Fruit fly (Drosophila melanogaster): Measurements from ENCODE around the gene Pde1c.

Pde1c gene

dm6 chr2L:11874890-11875289 lies 53.5 kb downstream of the Pde1c start:
- no peak for TF ChIP-seq usp (GFP tag; optimal IDR thresholded peaks at IDR 0.05)
- no peak for TF ChIP-seq sv (GFP tag; optimal IDR thresholded peaks at IDR 0.05)
- no peak for TF ChIP-seq Myc (optimal IDR thresholded peaks at IDR 0.05)
- no peak for TF ChIP-seq Hr83 (GFP tag; optimal IDR thresholded peaks at IDR 0.05; ENCODE audit: poor library complexity, severe bottlenecking)
- TF ChIP-seq dl (GFP tag; optimal IDR thresholded peaks at IDR 0.05; ENCODE audit: insufficient read depth in 1 of 2, partially characterized antibody in 2 of 2), result no peak
- no peak for TF ChIP-seq OdsH (GFP tag; optimal IDR thresholded peaks at IDR 0.05)
- no peak for TF ChIP-seq CrebA (GFP tag; optimal IDR thresholded peaks at IDR 0.05; ENCODE audit: borderline replicate concordance)
- TF ChIP-seq jim (GFP tag; optimal IDR thresholded peaks at IDR 0.05), result no peak
- no peak for TF ChIP-seq br (GFP tag; optimal IDR thresholded peaks at IDR 0.05)
- TF ChIP-seq woc (GFP tag; optimal IDR thresholded peaks at IDR 0.05), result no peak
- no peak for TF ChIP-seq Jra (GFP tag; optimal IDR thresholded peaks at IDR 0.05)
- no peak for TF ChIP-seq lola (GFP tag; optimal IDR thresholded peaks at IDR 0.05)
- TF ChIP-seq pan (optimal IDR thresholded peaks at IDR 0.05), result no peak
- TF ChIP-seq tai (GFP tag; optimal IDR thresholded peaks at IDR 0.05), result no peak
- TF ChIP-seq dsf (GFP tag; optimal IDR thresholded peaks at IDR 0.05; ENCODE audit: borderline replicate concordance), result no peak
- no peak for TF ChIP-seq Abd-B (GFP tag; optimal IDR thresholded peaks at IDR 0.05)
- TF ChIP-seq brk (GFP tag; optimal IDR thresholded peaks at IDR 0.05), result no peak
- no peak for TF ChIP-seq rgr (GFP tag; optimal IDR thresholded peaks at IDR 0.05)
- TF ChIP-seq Dif (GFP tag; optimal IDR thresholded peaks at IDR 0.05; ENCODE audit: partially characterized antibody), result no peak
- no peak for TF ChIP-seq CG32264 (GFP tag; optimal IDR thresholded peaks at IDR 0.05)

dm6 chr2L:11874232-11874765 lies 54.1 kb downstream of the Pde1c start:
- TF ChIP-seq dl (GFP tag; optimal IDR thresholded peaks at IDR 0.05; ENCODE audit: insufficient read depth in 1 of 2, partially characterized antibody in 2 of 2) (no peak), rgr (GFP tag; optimal IDR thresholded peaks at IDR 0.05) (no peak), Rel (GFP tag; optimal IDR thresholded peaks at IDR 0.05) (no peak), Rel (tag; optimal IDR thresholded peaks at IDR 0.05) (no peak), Abd-B (GFP tag; optimal IDR thresholded peaks at IDR 0.05) (no peak)

- TF ChIP-seq psq (GFP tag; optimal IDR thresholded peaks at IDR 0.05), result peak; percentile 1
- no peak for TF ChIP-seq N (GFP tag; optimal IDR thresholded peaks at IDR 0.05)
- TF ChIP-seq woc (GFP tag; optimal IDR thresholded peaks at IDR 0.05), result peak; percentile 52
- TF ChIP-seq GATAd (GFP tag; optimal IDR thresholded peaks at IDR 0.05), result no peak
- TF ChIP-seq dmrt93B (GFP tag; optimal IDR thresholded peaks at IDR 0.05), result peak; percentile 25
- TF ChIP-seq Jra (GFP tag; optimal IDR thresholded peaks at IDR 0.05), result no peak
- peak; percentile 44 for TF ChIP-seq Sp1 (GFP tag; optimal IDR thresholded peaks at IDR 0.05)
- peak; percentile 56 for TF ChIP-seq ey (GFP tag; optimal IDR thresholded peaks at IDR 0.05)
- peak; percentile 47 for TF ChIP-seq HLH106 (tag; optimal IDR thresholded peaks at IDR 0.05)
- peak; percentile 54 for TF ChIP-seq h (GFP tag; optimal IDR thresholded peaks at IDR 0.05)
- peak; percentile 15 for TF ChIP-seq br (GFP tag; optimal IDR thresholded peaks at IDR 0.05)
- TF ChIP-seq Hr83 (GFP tag; optimal IDR thresholded peaks at IDR 0.05; ENCODE audit: poor library complexity, severe bottlenecking), result no peak
- no peak for TF ChIP-seq Dif (GFP tag; optimal IDR thresholded peaks at IDR 0.05; ENCODE audit: partially characterized antibody)
- TF ChIP-seq brk (GFP tag; optimal IDR thresholded peaks at IDR 0.05), result no peak
- TF ChIP-seq rgr (GFP tag; optimal IDR thresholded peaks at IDR 0.05), result peak; percentile 6
- TF ChIP-seq tai (GFP tag; optimal IDR thresholded peaks at IDR 0.05), result no peak
- TF ChIP-seq Vsx2 (GFP tag; optimal IDR thresholded peaks at IDR 0.05; ENCODE audit: partially characterized antibody), result peak; percentile 58
- TF ChIP-seq sage (GFP tag; optimal IDR thresholded peaks at IDR 0.05), result no peak
- no peak for TF ChIP-seq OdsH (GFP tag; optimal IDR thresholded peaks at IDR 0.05)
- TF ChIP-seq foxo (GFP tag; optimal IDR thresholded peaks at IDR 0.05), result peak in 1 of 2 experiments; percentile 36
- TF ChIP-seq CG32264 (GFP tag; optimal IDR thresholded peaks at IDR 0.05), result no peak
- TF ChIP-seq fru (GFP tag; optimal IDR thresholded peaks at IDR 0.05), result peak; percentile 47
Measured at dm6 chr2L:11870867-11871452, 57.4 kb downstream of the Pde1c start.

- TF ChIP-seq jim (GFP tag; optimal IDR thresholded peaks at IDR 0.05), result no peak
- TF ChIP-seq woc (GFP tag; optimal IDR thresholded peaks at IDR 0.05), result no peak
- no peak for TF ChIP-seq sv (GFP tag; optimal IDR thresholded peaks at IDR 0.05)
- no peak for TF ChIP-seq Hr83 (GFP tag; optimal IDR thresholded peaks at IDR 0.05; ENCODE audit: poor library complexity, severe bottlenecking)
- no peak for TF ChIP-seq Jra (GFP tag; optimal IDR thresholded peaks at IDR 0.05)
- TF ChIP-seq CG32264 (GFP tag; optimal IDR thresholded peaks at IDR 0.05), result no peak
- no peak for TF ChIP-seq CrebA (GFP tag; optimal IDR thresholded peaks at IDR 0.05; ENCODE audit: borderline replicate concordance)
- TF ChIP-seq br (GFP tag; optimal IDR thresholded peaks at IDR 0.05), result no peak
- no peak for TF ChIP-seq CG9705 (GFP tag; optimal IDR thresholded peaks at IDR 0.05)
- TF ChIP-seq OdsH (GFP tag; optimal IDR thresholded peaks at IDR 0.05), result no peak
- no peak for TF ChIP-seq Hnf4 (GFP tag; optimal IDR thresholded peaks at IDR 0.05)
Measured at dm6 chr2L:11853130-11853529, 75.2 kb downstream of the Pde1c start, which contains the start of gene CG42751. CG42751 (plus strand) TSS chr2L:11853430.
